Worm (Caenorhabditis elegans) whole organism, L3 larva: ENCODE measurements around the gene phy-4.

Experiments
- R02D3.7 ChIP-seq: fragments of 150-350 bp; optimal IDR thresholded peaks from 2 replicates; lab custom pipeline; 2014; ENCODE audit warnings: missing biosample characterization, missing genetic modification characterization
- ZK546.5 ChIP-seq: sonication (generic microtip); optimal IDR thresholded peaks from 2 replicates; lab custom pipeline; 2017; ENCODE audit warnings: missing biosample characterization, missing genetic modification characterization
- aly-2 ChIP-seq: fragments of 150-350 bp; optimal IDR thresholded peaks from 2 replicates; lab custom pipeline; 2014; ENCODE audit warnings: missing biosample characterization, missing genetic modification characterization
- ama-1 ChIP-seq: fragments of 150-350 bp; optimal IDR thresholded peaks from 2 replicates; lab custom pipeline; 2018
- ceh-16 ChIP-seq: sonication (generic microtip); optimal IDR thresholded peaks from 2 replicates; lab custom pipeline; 2017; ENCODE audit warnings: missing biosample characterization, missing genetic modification characterization
- ceh-82 ChIP-seq: fragments of 150-350 bp; optimal IDR thresholded peaks from 2 replicates; lab custom pipeline; 2014; ENCODE audit warnings: missing biosample characterization, missing genetic modification characterization
- ceh-9 ChIP-seq: sonication (generic microtip); optimal IDR thresholded peaks from 2 replicates; lab custom pipeline; 2018; ENCODE audit warnings: missing biosample characterization, missing genetic modification characterization
- daf-12 ChIP-seq: fragments of 150-350 bp; optimal IDR thresholded peaks from 2 replicates; lab custom pipeline; 2014; ENCODE audit warnings: missing biosample characterization, missing genetic modification reagents, missing genetic modification characterization
- egl-27 ChIP-seq: sonication (generic microtip); optimal IDR thresholded peaks from 4 replicates; lab custom pipeline; 2017; ENCODE audit warnings: missing biosample characterization, missing genetic modification reagents, missing genetic modification characterization
- egl-5 ChIP-seq: fragments of 150-350 bp; optimal IDR thresholded peaks from 2 replicates; lab custom pipeline; 2017; ENCODE audit warnings: missing biosample characterization, missing genetic modification reagents, missing genetic modification characterization, inconsistent platforms
- elt-1 ChIP-seq: fragments of 150-350 bp; optimal IDR thresholded peaks from 2 replicates; lab custom pipeline; 2014; ENCODE audit warnings: missing biosample characterization, missing genetic modification characterization
- elt-2 ChIP-seq: sonication (generic microtip); optimal IDR thresholded peaks from 2 replicates; lab custom pipeline; 2016; ENCODE audit warnings: missing genetic modification reagents, mild to moderate bottlenecking, missing genetic modification characterization, missing compliant biosample characterization
- elt-3 ChIP-seq, 3 experiments: fragments of 150-350 bp in 1 of 3; sonication (generic microtip) in 2 of 3; optimal IDR thresholded peaks; 2 replicates in 2 of 3; 4 replicates in 1 of 3; lab custom pipeline; 2014 to 2017; ENCODE audit warnings: missing biosample characterization in 3 of 3, missing genetic modification characterization in 3 of 3
- eor-1 ChIP-seq, 2 experiments: fragments of 150-350 bp; optimal IDR thresholded peaks; 2 replicates each; lab custom pipeline; 2014 to 2018; ENCODE audit warnings: missing biosample characterization in 2 of 2, missing genetic modification characterization in 2 of 2
- fkh-2 ChIP-seq: fragments of 150-350 bp; optimal IDR thresholded peaks from 2 replicates; lab custom pipeline; 2014; ENCODE audit warnings: missing biosample characterization, missing genetic modification reagents, missing genetic modification characterization
- fos-1 ChIP-seq: fragments of 150-350 bp; optimal IDR thresholded peaks from 2 replicates; lab custom pipeline; 2014; ENCODE audit warnings: missing biosample characterization, missing genetic modification characterization
- hmg-11 ChIP-seq: sonication (generic microtip); optimal IDR thresholded peaks from 2 replicates; lab custom pipeline; 2016; ENCODE audit warnings: missing genetic modification characterization, missing compliant biosample characterization
- jun-1 ChIP-seq: fragments of 150-350 bp; optimal IDR thresholded peaks from 2 replicates; lab custom pipeline; 2014; ENCODE audit warnings: missing biosample characterization, missing genetic modification reagents, missing genetic modification characterization
- lin-15B ChIP-seq: fragments of 150-350 bp; optimal IDR thresholded peaks from 2 replicates; lab custom pipeline; 2014; ENCODE audit warnings: missing biosample characterization, missing genetic modification characterization
- lin-39 ChIP-seq: fragments of 150-350 bp; optimal IDR thresholded peaks from 2 replicates; lab custom pipeline; 2018; ENCODE audit warnings: missing biosample characterization, missing genetic modification reagents, missing genetic modification characterization
- lsy-12 ChIP-seq: sonication (generic microtip); optimal IDR thresholded peaks from 2 replicates; lab custom pipeline; 2016; ENCODE audit warnings: mild to moderate bottlenecking, missing genetic modification characterization, missing compliant biosample characterization
- mdl-1 ChIP-seq: fragments of 150-350 bp; optimal IDR thresholded peaks from 2 replicates; lab custom pipeline; 2014; ENCODE audit warnings: missing biosample characterization, missing genetic modification characterization
- mml-1 ChIP-seq: fragments of 150-350 bp; sonication (generic microtip); optimal IDR thresholded peaks from 3 replicates; lab custom pipeline; 2014; ENCODE audit warnings: missing biosample characterization, missing genetic modification characterization
- nfya-1 ChIP-seq: sonication (generic microtip); optimal IDR thresholded peaks from 2 replicates; lab custom pipeline; 2017; ENCODE audit warnings: missing genetic modification characterization, mild to moderate bottlenecking, missing compliant biosample characterization, antibody characterized with exemption, moderate library complexity; ENCODE audit not compliant: insufficient read depth
- nhr-11 ChIP-seq: fragments of 150-350 bp; optimal IDR thresholded peaks from 2 replicates; lab custom pipeline; 2014; ENCODE audit warnings: missing biosample characterization, missing genetic modification characterization
- nhr-23 ChIP-seq: fragments of 150-350 bp; optimal IDR thresholded peaks from 2 replicates; lab custom pipeline; 2014; ENCODE audit warnings: missing biosample characterization, missing genetic modification reagents, missing genetic modification characterization
- nhr-237 ChIP-seq: fragments of 150-350 bp; optimal IDR thresholded peaks from 2 replicates; lab custom pipeline; 2014; ENCODE audit warnings: missing biosample characterization, missing genetic modification characterization
- nhr-25 ChIP-seq: sonication (generic microtip); optimal IDR thresholded peaks from 2 replicates; lab custom pipeline; 2017; ENCODE audit warnings: missing biosample characterization, missing genetic modification characterization
- nhr-28 ChIP-seq: fragments of 150-350 bp; optimal IDR thresholded peaks from 2 replicates; lab custom pipeline; 2014; ENCODE audit warnings: missing biosample characterization, missing genetic modification characterization
- nhr-67 ChIP-seq: fragments of 150-350 bp; optimal IDR thresholded peaks from 2 replicates; lab custom pipeline; 2014; ENCODE audit warnings: missing biosample characterization, missing genetic modification characterization
- nhr-76 ChIP-seq: fragments of 150-350 bp; sonication (generic microtip); optimal IDR thresholded peaks from 5 replicates; lab custom pipeline; 2014; ENCODE audit warnings: missing biosample characterization, missing genetic modification characterization
- nhr-77 ChIP-seq: fragments of 150-350 bp; optimal IDR thresholded peaks from 2 replicates; lab custom pipeline; 2014; ENCODE audit warnings: missing biosample characterization, missing genetic modification characterization
- pha-4 ChIP-seq: fragments of 150-350 bp; optimal IDR thresholded peaks from 2 replicates; lab custom pipeline; 2014; ENCODE audit warnings: missing biosample characterization, missing genetic modification reagents, missing genetic modification characterization
- pqm-1 ChIP-seq: fragments of 150-350 bp; optimal IDR thresholded peaks from 2 replicates; lab custom pipeline; 2017; ENCODE audit warnings: missing biosample characterization, missing genetic modification characterization, inconsistent platforms
- sea-2 ChIP-seq: fragments of 150-350 bp; sonication (generic microtip); optimal IDR thresholded peaks from 4 replicates; lab custom pipeline; 2014; ENCODE audit warnings: missing biosample characterization, missing genetic modification reagents, missing genetic modification characterization
- skn-1 ChIP-seq: fragments of 150-350 bp; optimal IDR thresholded peaks from 2 replicates; lab custom pipeline; 2014; ENCODE audit warnings: missing biosample characterization, missing genetic modification characterization
- snpc-4 ChIP-seq: fragments of 150-350 bp; optimal IDR thresholded peaks from 2 replicates; lab custom pipeline; 2014; ENCODE audit warnings: missing biosample characterization, missing genetic modification characterization
- tbx-2 ChIP-seq: sonication (generic microtip); optimal IDR thresholded peaks from 2 replicates; lab custom pipeline; 2016; ENCODE audit warnings: mild to moderate bottlenecking, missing genetic modification characterization, missing compliant biosample characterization
- unc-39 ChIP-seq: sonication (generic microtip); optimal IDR thresholded peaks from 4 replicates; lab custom pipeline; 2017; ENCODE audit warnings: missing biosample characterization, missing genetic modification characterization
- unc-62 ChIP-seq: fragments of 150-350 bp; sonication (generic microtip); optimal IDR thresholded peaks from 4 replicates; lab custom pipeline; 2014; ENCODE audit warnings: missing biosample characterization, missing genetic modification reagents, missing genetic modification characterization
- zag-1 ChIP-seq: fragments of 150-350 bp; optimal IDR thresholded peaks from 2 replicates; lab custom pipeline; 2014; ENCODE audit warnings: missing biosample characterization, missing genetic modification characterization
- ztf-11 ChIP-seq: fragments of 150-350 bp; optimal IDR thresholded peaks from 2 replicates; lab custom pipeline; 2014; ENCODE audit warnings: missing biosample characterization, missing genetic modification characterization
- ztf-4 ChIP-seq: fragments of 150-350 bp; optimal IDR thresholded peaks from 2 replicates; lab custom pipeline; 2014; ENCODE audit warnings: missing biosample characterization, missing genetic modification characterization

phy-4 gene

DNA sequence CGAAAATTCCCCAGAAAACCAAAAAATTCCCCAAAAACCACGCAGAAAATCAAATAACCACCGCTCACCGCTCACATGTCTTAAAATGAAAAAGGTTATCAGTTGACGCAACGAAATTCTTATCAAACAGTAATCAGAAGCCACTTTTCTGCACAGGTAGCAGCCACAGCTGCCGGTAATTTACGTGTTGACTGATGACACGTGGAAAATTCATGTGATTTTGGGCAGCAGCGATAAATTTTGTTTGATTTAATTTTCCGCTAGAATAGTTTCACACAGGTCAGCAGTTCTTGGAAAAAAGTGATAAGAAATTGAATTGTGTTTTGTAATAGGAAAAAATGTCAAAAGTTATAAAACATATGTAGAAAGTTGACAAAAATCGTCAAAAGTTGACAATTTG is 14.1 kb upstream of the phy-4 start:
- TF ChIP-seq elt-2 (peak; percentile 99), nhr-76 (tag; lab: Kevin White, UChicago) (no peak), unc-39 (tag; lab: Kevin White, UChicago) (no peak), mdl-1 (tag; lab: Kevin White, UChicago) (peak; percentile 32), egl-27 (tag; lab: Kevin White, UChicago) (peak; percentile 26), nhr-23 (peak; percentile 31), lsy-12 (tag; lab: Kevin White, UChicago) (peak; percentile 17), nfya-1 (peak; percentile 6), sea-2 (no peak), elt-1 (tag; lab: Kevin White, UChicago) (no peak), pha-4 (peak; percentile 77), pqm-1 (tag; lab: Kevin White, UChicago) (peak; percentile 96), jun-1 (tag; lab: Kevin White, UChicago) (peak; percentile 83), nhr-237 (tag; lab: Kevin White, UChicago) (no peak), elt-3 (tag; optimal IDR thresholded peaks at IDR 0.05; lab: Kevin White, UChicago) (no peak), snpc-4 (tag; lab: Kevin White, UChicago) (no peak), nhr-11 (tag; lab: Kevin White, UChicago) (no peak)

DNA sequence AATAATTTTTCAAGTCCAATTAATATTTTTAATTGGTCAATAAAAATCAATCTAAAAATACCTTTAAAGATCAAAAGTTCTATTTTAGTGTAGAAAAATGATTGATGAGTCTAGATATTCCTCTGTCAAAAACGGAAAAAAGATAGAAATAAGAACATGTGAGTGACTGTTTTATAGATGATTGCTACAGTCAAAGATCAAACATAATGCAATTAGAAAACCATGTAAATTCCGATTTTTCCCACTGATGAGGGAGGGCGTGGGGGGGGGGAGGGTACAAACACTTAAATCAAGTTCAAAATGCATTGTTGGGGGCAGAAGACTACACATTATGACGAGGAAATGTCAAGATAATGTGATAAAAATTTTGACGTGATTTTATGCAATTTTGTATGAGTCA is 12.7 kb upstream of the phy-4 start:
- TF ChIP-seq aly-2 (tag; lab: Kevin White, UChicago) = no peak
- TF ChIP-seq ztf-4 (tag; lab: Kevin White, UChicago) = no peak
- TF ChIP-seq elt-2 = peak; percentile 13

- peak; percentile 28 for TF ChIP-seq nfya-1
- no peak for TF ChIP-seq nhr-23
- TF ChIP-seq elt-2 = peak; percentile 76
- TF ChIP-seq pqm-1 (tag; lab: Kevin White, UChicago) = peak; percentile 66
- TF ChIP-seq mdl-1 (tag; lab: Kevin White, UChicago) = peak; percentile 47
- TF ChIP-seq ZK546.5 (tag; lab: Kevin White, UChicago) = no peak
- no peak for TF ChIP-seq ceh-9 (tag; lab: Kevin White, UChicago)
- no peak for TF ChIP-seq mml-1 (tag; lab: Kevin White, UChicago)
- no peak for TF ChIP-seq eor-1 (tag; optimal IDR thresholded peaks at IDR 0.05; lab: Kevin White, UChicago)
- peak; percentile 38 for TF ChIP-seq pha-4
Observed at ce11 chrV:19524569-19524968, 11.1 kb upstream of the phy-4 start.

- TF ChIP-seq nhr-76 (tag; lab: Kevin White, UChicago) (no peak), skn-1 (tag; lab: Kevin White, UChicago) (peak; percentile 70), unc-39 (tag; lab: Kevin White, UChicago) (no peak), elt-3 (tag; optimal IDR thresholded peaks at IDR 0.05; lab: Kevin White, UChicago) (peak in 1 of 3 experiments; percentile 87), jun-1 (tag; lab: Kevin White, UChicago) (peak; percentile 94), elt-2 (peak; percentile 79), nfya-1 (peak; percentile 91), nhr-237 (tag; lab: Kevin White, UChicago) (no peak), lin-39 (tag; lab: Kevin White, UChicago) (peak; percentile 86), ceh-16 (tag; lab: Kevin White, UChicago) (no peak), ama-1 (lab: Kevin White, UChicago) (peak; percentile 96), ZK546.5 (tag; lab: Kevin White, UChicago) (no peak), zag-1 (tag; lab: Kevin White, UChicago) (peak; percentile 55), nhr-11 (tag; lab: Kevin White, UChicago) (no peak), sea-2 (peak; percentile 27), eor-1 (tag; optimal IDR thresholded peaks at IDR 0.05; lab: Kevin White, UChicago) (peak in 1 of 2 experiments; percentile 67), lin-15B (tag; lab: Kevin White, UChicago) (peak; percentile 41), ceh-82 (peak; percentile 66), nhr-25 (peak; percentile 97), egl-5 (peak; percentile 79), elt-1 (tag; lab: Kevin White, UChicago) (peak; percentile 56), nhr-28 (no peak), unc-62 (GFP tag; lab: Kevin White, UChicago) (peak; percentile 86), ztf-11 (tag; lab: Kevin White, UChicago) (no peak), R02D3.7 (tag; lab: Kevin White, UChicago) (peak; percentile 73), nhr-23 (peak; percentile 95), nhr-77 (tag; lab: Kevin White, UChicago) (no peak), hmg-11 (peak; percentile 66), lsy-12 (tag; lab: Kevin White, UChicago) (peak; percentile 93), pqm-1 (tag; lab: Kevin White, UChicago) (peak; percentile 56), tbx-2 (tag; lab: Kevin White, UChicago) (peak; percentile 77), nhr-67 (tag; lab: Kevin White, UChicago) (no peak), ztf-4 (tag; lab: Kevin White, UChicago) (peak; percentile 76), mml-1 (tag; lab: Kevin White, UChicago) (peak; percentile 54), daf-12 (tag; lab: Kevin White, UChicago) (no peak), mdl-1 (tag; lab: Kevin White, UChicago) (peak; percentile 83), aly-2 (tag; lab: Kevin White, UChicago) (no peak), fos-1 (tag; lab: Kevin White, UChicago) (peak; percentile 26), egl-27 (tag; lab: Kevin White, UChicago) (peak; percentile 58), fkh-2 (tag; lab: Kevin White, UChicago) (no peak), pha-4 (peak; percentile 49)
Observed at ce11 chrV:19522551-19523137, 9.2 kb upstream of the phy-4 start.
